Worm (Caenorhabditis elegans): ENCODE measurements around the gene vps-24.

Gene vps-24

DNA sequence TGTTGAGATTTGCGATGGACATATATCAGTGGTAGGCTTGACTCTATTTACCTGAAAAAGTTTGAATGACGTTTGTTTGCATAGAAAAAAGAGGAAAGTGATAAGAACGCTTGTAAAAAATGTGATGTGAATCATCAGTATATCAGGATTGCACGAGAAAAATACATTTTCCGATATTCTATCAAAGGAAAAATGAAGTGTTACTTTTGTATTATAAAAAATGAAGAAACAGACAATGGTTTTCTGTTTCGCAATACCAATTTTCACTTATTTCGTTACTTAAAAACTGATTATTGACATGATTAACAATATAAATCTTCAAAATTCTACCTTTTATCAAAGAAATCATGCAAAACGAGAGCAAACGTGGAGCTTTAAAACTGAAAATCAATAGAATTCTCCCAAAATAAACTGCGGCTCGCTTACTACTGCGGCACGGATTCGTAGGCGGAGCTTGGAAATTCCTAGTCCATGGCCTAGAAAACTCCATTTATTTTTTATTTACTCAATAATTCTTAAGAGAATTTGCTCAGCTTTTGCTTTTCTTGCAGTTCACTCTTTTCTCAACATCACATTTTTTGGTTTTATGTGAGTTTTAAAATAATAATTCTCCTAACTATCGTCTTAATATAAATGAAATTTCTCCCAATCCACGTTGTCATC lies at the start of gene vps-24, which contains the start of gene eif-1:
TSS of gene vps-24 (plus strand) at position 469 of the 663 bp plus-strand sequence.
TSS of gene eif-1 (minus strand) at position 51 of the 663 bp plus-strand sequence.
- TF ChIP-seq nfya-1 (tag; optimal IDR thresholded peaks at IDR 0.05; ENCODE audit: insufficient read depth) (peak; percentile 70), hmg-11 (tag; optimal IDR thresholded peaks at IDR 0.05) (peak; percentile 80), elt-2 (tag; optimal IDR thresholded peaks at IDR 0.05) (peak; percentile 38), lin-15B (tag; optimal IDR thresholded peaks at IDR 0.05) (peak; percentile 73), nhr-237 (tag; optimal IDR thresholded peaks at IDR 0.05) (no peak), fos-1 (tag; optimal IDR thresholded peaks at IDR 0.05) (no peak), snpc-4 (tag; optimal IDR thresholded peaks at IDR 0.05) (peak; percentile 74), mml-1 (tag; optimal IDR thresholded peaks at IDR 0.05) (no peak), nhr-25 (tag; optimal IDR thresholded peaks at IDR 0.05) (peak; percentile 35), unc-62 (GFP tag; optimal IDR thresholded peaks at IDR 0.05) (no peak), nhr-12 (tag; optimal IDR thresholded peaks at IDR 0.05) (no peak), pha-4 (tag; optimal IDR thresholded peaks at IDR 0.05) (peak; percentile 64), fkh-2 (tag; optimal IDR thresholded peaks at IDR 0.05) (no peak)

DNA sequence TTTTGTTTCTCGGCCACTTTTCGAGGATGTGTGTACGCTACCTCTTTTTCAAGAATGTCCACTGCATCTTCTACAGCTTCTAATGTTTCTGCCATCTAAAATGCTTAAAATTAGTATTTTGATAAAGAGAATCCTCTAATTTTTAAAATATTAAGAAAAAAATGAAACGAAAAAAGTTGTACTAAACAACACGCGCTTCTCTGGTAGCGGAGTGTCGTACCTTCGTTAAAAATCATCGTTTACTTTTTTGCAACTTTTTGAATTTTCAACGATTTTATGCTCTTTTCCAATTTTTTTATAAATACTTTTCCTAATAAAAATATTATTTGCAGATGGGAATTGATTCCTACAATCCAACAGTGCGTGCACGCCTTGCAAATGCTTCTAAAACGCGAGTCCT lies 48.1 kb upstream of the vps-24 start, which contains the start of the genes gldi-11 and ZK546.2:
TSS of gene gldi-11 (minus strand) at position 95 of the 400 bp plus-strand sequence.
TSS of gene ZK546.2 (plus strand) at position 333 of the 400 bp plus-strand sequence.
- peak; percentile 55 for TF ChIP-seq pha-4 (tag; optimal IDR thresholded peaks at IDR 0.05)
- TF ChIP-seq hmg-11 (tag; optimal IDR thresholded peaks at IDR 0.05) = peak; percentile 23
- peak; percentile 13 for TF ChIP-seq skn-1 (tag; optimal IDR thresholded peaks at IDR 0.05)
- no peak for TF ChIP-seq lin-15B (tag; optimal IDR thresholded peaks at IDR 0.05)
- TF ChIP-seq elt-2 (tag; optimal IDR thresholded peaks at IDR 0.05) = peak; percentile 11
- peak; percentile 16 for TF ChIP-seq nfya-1 (tag; optimal IDR thresholded peaks at IDR 0.05; ENCODE audit: insufficient read depth)

DNA sequence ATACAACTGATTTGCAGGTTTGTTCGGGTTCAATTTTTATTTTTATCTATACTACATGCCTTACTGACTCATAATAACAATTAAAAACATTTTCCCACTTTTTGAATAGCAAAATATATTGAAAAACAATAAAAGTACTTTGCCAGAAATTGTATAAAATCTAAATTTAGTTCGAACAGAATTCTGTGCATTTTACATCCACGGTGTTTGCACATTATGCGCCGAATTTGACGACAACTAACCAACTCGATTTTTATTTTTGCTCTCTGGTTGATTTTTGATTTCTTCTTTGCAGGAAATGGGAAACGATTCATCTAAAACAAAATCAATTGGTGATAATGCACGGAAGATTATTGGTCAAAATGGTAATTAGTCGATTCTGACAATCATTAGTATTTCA lies 47.0 kb upstream of the vps-24 start:
- TF ChIP-seq pha-4 (tag; optimal IDR thresholded peaks at IDR 0.05) (peak; percentile 9), ZK546.5 (tag; optimal IDR thresholded peaks at IDR 0.05) (no peak), elt-2 (tag; optimal IDR thresholded peaks at IDR 0.05) (peak; percentile 40), lin-15B (tag; optimal IDR thresholded peaks at IDR 0.05) (no peak), elt-1 (tag; optimal IDR thresholded peaks at IDR 0.05) (no peak)

DNA sequence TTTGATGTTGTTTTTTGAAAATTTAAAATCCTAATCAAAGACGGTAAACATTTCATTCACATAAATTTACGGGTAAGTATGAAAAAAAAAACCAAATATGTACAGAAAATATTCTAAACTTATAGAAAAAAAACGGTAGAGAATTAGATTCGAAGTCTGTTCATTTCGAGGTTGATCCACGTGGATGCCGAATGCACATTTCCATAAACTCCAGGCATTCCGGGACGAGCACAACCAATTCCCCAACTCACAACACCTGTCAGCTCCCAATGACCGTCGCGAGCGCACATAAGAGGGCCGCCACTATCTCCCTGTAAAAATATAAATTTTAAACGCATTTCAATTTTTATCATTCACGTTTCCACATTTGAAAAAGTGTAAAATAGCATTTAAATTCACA lies 45.7 kb upstream of the vps-24 start:
- TF ChIP-seq nhr-28 (tag; optimal IDR thresholded peaks at IDR 0.05) (no peak), daf-12 (tag; optimal IDR thresholded peaks at IDR 0.05) (no peak), elt-2 (tag; optimal IDR thresholded peaks at IDR 0.05) (peak; percentile 32)

DNA sequence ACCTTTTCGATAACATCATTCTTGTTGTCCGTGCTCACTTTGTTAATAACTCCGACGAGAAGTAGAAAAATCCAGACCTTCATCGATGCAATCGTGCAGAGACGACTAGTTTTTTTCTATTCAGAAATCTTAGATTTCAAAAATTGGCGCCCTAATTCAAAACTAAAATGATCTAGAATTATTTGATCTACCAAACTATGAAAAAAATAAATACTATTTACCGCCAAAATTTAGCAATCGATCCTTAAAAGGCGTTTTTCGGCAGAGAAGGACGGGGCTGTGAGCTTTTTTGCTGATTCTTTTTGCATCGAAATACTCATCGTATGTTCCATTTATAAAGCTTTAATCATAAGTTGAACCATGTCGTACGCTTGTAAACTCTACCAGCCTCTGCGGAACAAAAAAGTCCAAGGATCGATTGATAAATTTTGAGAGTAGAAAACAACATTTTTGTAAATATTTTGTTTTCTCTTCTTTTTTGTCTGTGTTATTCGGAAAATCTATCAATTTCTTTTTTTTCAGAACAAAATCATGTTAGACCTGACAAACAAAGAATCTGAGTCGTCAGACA lies 44.3 kb upstream of the vps-24 start, which contains the start of the genes try-1 and zyg-12:
TSS of gene try-1 (minus strand) at position 148 of the 571 bp plus-strand sequence.
TSS of gene zyg-12 (plus strand) at position 521 of the 571 bp plus-strand sequence.
- TF ChIP-seq pqm-1 (tag; optimal IDR thresholded peaks at IDR 0.05) = no peak
- peak; percentile 28 for TF ChIP-seq elt-2 (tag; optimal IDR thresholded peaks at IDR 0.05)
- TF ChIP-seq egl-27 (tag; optimal IDR thresholded peaks at IDR 0.05) = no peak

DNA sequence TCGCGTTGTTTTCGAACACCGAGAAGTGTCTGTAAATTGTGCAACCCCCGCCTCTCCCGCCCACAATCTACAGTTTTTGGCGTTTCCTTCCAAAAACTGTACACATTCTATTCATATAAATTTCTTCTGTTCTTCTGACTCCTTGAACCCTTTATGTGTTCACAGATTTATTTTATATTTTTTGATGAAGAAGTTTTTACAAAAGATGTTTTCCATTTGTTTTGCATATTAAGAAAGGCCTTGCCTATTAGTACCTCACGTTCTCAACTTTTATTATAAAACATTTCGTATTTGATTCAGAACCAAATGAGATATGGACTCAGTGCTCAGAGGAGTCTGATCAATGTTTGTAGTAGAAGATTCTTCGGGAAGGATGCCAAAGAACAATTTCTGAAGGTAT lies 40.5 kb upstream of the vps-24 start, which contains the start of gene ndx-3:
TSS of gene ndx-3 (plus strand) at position 301 of the 400 bp plus-strand sequence.
- TF ChIP-seq lsy-12 (tag; optimal IDR thresholded peaks at IDR 0.05) = no peak
- no peak for TF ChIP-seq nhr-23 (tag; optimal IDR thresholded peaks at IDR 0.05)
- no peak for TF ChIP-seq snpc-4 (tag; optimal IDR thresholded peaks at IDR 0.05)
- no peak for TF ChIP-seq nhr-77 (tag; optimal IDR thresholded peaks at IDR 0.05)
- no peak for TF ChIP-seq sea-2 (GFP tag; optimal IDR thresholded peaks at IDR 0.05)
- TF ChIP-seq ZK546.5 (tag; optimal IDR thresholded peaks at IDR 0.05) = no peak
- no peak for TF ChIP-seq nhr-43 (tag; optimal IDR thresholded peaks at IDR 0.05; ENCODE audit: poor library complexity, severe bottlenecking)
- TF ChIP-seq egl-27 (tag; optimal IDR thresholded peaks at IDR 0.05) = no peak
- TF ChIP-seq nhr-25 (tag; optimal IDR thresholded peaks at IDR 0.05) = no peak
- no peak for TF ChIP-seq elt-3 (tag; optimal IDR thresholded peaks at IDR 0.05)
- no peak for TF ChIP-seq pha-4 (tag; optimal IDR thresholded peaks at IDR 0.05)
- TF ChIP-seq fos-1 (tag; optimal IDR thresholded peaks at IDR 0.05) = no peak
- TF ChIP-seq nhr-11 (tag; optimal IDR thresholded peaks at IDR 0.05) = no peak
- no peak for TF ChIP-seq nhr-67 (tag; optimal IDR thresholded peaks at IDR 0.05)
- no peak for TF ChIP-seq skn-1 (tag; optimal IDR thresholded peaks at IDR 0.05)
- no peak for TF ChIP-seq ceh-28 (tag; optimal IDR thresholded peaks at IDR 0.05)
